Worm (Caenorhabditis elegans): ENCODE measurements around the gene Y22D7AL.15.
A peak's percentile ranks its signal among the peaks of the same experiment; 100 is the strongest.

Gene Y22D7AL.15

DNA sequence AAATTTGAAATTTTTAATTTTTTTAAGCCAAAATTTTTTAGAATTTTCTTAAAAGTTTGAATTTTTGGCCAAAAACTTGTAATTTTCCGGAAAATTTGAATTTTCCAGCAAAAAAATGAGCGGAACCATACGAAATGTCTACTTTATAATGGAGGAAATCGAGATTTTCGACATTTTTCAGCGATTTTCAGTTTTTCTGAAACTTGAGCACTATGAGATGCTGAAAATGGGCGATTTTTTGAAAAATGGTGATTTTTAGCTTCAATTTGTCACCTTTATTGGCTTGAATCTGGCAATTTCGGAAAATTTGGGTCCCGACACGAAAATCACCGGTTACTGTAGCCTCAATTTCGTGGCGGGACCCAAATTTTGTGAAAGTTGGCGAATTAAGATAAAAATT is 33.1 kb downstream of the Y22D7AL.15 start, which contains the start of gene Y22D7AL.4:
Gene Y22D7AL.4 (plus strand): TSS at position 109 of the 400 bp plus-strand sequence.
- no peak for TF ChIP-seq elt-2 (tag; optimal IDR thresholded peaks at IDR 0.05)
- TF ChIP-seq K02D7.2 (tag; optimal IDR thresholded peaks at IDR 0.05): no peak
- TF ChIP-seq che-1 (tag; optimal IDR thresholded peaks at IDR 0.05): no peak
- TF ChIP-seq fkh-6 (tag; optimal IDR thresholded peaks at IDR 0.05): no peak
- no peak for TF ChIP-seq ceh-2 (tag; optimal IDR thresholded peaks at IDR 0.05)
- TF ChIP-seq unc-86 (tag; optimal IDR thresholded peaks at IDR 0.05): no peak
- TF ChIP-seq ceh-34 (tag; optimal IDR thresholded peaks at IDR 0.05): no peak
- no peak for TF ChIP-seq ceh-31 (tag; optimal IDR thresholded peaks at IDR 0.05)
- TF ChIP-seq pag-3 (tag; optimal IDR thresholded peaks at IDR 0.05; ENCODE audit: borderline replicate concordance): no peak
- TF ChIP-seq unc-55 (GFP tag; optimal IDR thresholded peaks at IDR 0.05): no peak
- no peak for TF ChIP-seq syd-9 (tag; optimal IDR thresholded peaks at IDR 0.05)
- TF ChIP-seq sdc-2 (tag; optimal IDR thresholded peaks at IDR 0.05): no peak
- no peak for TF ChIP-seq fax-1 (tag; optimal IDR thresholded peaks at IDR 0.05)
- TF ChIP-seq dmd-4 (tag; optimal IDR thresholded peaks at IDR 0.05; ENCODE audit: borderline replicate concordance): no peak
- TF ChIP-seq ceh-30 (tag; optimal IDR thresholded peaks at IDR 0.05): no peak
- TF ChIP-seq pha-4 (tag; optimal IDR thresholded peaks at IDR 0.05): no peak
- no peak for TF ChIP-seq dve-1 (tag; optimal IDR thresholded peaks at IDR 0.05)
- no peak for TF ChIP-seq ceh-48 (tag; optimal IDR thresholded peaks at IDR 0.05)
- no peak for TF ChIP-seq Y22D7AL.16 (tag; optimal IDR thresholded peaks at IDR 0.05)

DNA sequence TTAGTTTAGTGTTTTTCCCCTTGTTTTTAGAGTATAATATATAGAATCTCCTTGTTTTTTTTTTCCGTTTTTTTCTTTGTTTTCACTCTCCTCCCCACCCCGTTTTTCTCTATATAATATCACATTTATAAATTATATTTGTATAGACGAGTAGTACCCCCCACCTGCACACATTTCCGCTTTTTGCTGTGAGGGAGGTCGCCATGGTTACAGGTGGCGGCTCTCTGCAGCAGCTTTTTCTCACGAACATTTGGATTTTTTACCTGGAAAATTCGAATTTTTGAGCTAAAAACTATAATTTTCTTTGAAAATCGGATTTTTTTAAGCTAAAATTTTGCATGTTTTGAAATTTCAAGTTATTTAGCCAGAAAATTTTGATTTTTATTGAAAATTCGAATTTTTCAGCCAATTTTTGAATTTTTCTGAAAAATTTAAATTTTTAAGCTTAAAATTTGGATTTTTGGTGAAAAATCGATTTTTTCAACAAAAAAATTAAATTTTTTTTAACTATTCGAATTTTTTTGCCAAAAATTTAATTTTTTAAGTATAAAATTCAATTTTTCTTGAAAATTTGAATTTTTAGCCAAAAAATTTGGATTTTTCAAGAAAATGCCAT is 33.9 kb downstream of the Y22D7AL.15 start:
- TF ChIP-seq ceh-19 (GFP tag; optimal IDR thresholded peaks at IDR 0.05) (no peak), ceh-31 (tag; optimal IDR thresholded peaks at IDR 0.05) (no peak), dmd-4 (tag; optimal IDR thresholded peaks at IDR 0.05; ENCODE audit: borderline replicate concordance) (no peak), eyg-1 (tag; optimal IDR thresholded peaks at IDR 0.05) (no peak), hlh-15 (tag; optimal IDR thresholded peaks at IDR 0.05) (no peak), ceh-30 (tag; optimal IDR thresholded peaks at IDR 0.05) (no peak), ceh-9 (tag; optimal IDR thresholded peaks at IDR 0.05) (no peak), sdc-2 (tag; optimal IDR thresholded peaks at IDR 0.05) (no peak), ceh-45 (GFP tag; IDR thresholded peaks at IDR 0.05) (no peak), ceh-6 (GFP tag; optimal IDR thresholded peaks at IDR 0.05) (no peak), unc-42 (tag; optimal IDR thresholded peaks at IDR 0.05) (no peak), C38D4.7 (GFP tag; optimal IDR thresholded peaks at IDR 0.05) (no peak)

DNA sequence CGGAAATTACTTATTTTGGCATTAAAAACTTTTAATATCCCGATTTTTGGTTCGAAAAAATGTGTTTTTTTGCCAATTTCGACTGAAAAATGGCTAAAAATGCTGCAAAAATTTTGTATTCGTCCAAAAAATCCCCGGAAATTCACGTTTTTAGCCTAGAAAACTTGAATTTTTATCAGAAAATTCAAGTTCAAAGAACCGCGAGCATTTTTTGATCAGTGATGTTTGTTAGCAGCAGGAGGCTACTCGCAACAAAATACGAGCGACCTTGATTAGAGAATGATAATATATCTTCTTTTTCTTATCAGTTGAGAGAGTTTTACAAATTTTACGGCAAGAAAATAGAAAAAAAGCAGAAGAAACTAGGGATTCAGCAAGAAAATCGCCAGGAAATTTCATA is 37.3 kb downstream of the Y22D7AL.15 start:
- TF ChIP-seq ahr-1 (tag; optimal IDR thresholded peaks at IDR 0.05): no peak
- peak; percentile 41 for TF ChIP-seq elt-2 (tag; optimal IDR thresholded peaks at IDR 0.05)
- no peak for TF ChIP-seq K09A11.1 (tag; optimal IDR thresholded peaks at IDR 0.05; ENCODE audit: insufficient read depth)
- TF ChIP-seq pros-1 (tag; optimal IDR thresholded peaks at IDR 0.05): no peak
- no peak for TF ChIP-seq ceh-6 (GFP tag; optimal IDR thresholded peaks at IDR 0.05)
- TF ChIP-seq C08G9.2 (tag; optimal IDR thresholded peaks at IDR 0.05): no peak
- no peak for TF ChIP-seq pha-2 (tag; optimal IDR thresholded peaks at IDR 0.05)

DNA sequence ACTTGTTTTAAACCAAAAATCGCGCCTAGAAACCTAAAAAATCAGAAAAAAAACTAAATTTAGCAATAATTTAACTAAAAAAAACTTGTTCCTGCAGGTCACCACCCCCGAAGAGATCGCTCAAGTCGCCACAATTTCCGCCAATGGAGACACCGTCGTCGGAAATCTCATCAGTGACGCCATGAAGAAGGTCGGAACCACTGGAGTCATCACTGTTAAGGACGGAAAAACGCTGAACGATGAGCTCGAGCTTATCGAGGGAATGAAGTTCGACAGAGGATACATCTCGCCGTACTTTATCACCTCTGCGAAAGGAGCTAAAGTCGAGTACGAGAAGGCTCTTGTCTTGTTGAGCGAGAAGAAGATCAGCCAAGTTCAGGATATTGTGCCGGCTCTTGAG is 38.3 kb downstream of the Y22D7AL.15 start:
- TF ChIP-seq ceh-9 (tag; optimal IDR thresholded peaks at IDR 0.05) (no peak), nfya-1 (tag; optimal IDR thresholded peaks at IDR 0.05) (no peak)

DNA sequence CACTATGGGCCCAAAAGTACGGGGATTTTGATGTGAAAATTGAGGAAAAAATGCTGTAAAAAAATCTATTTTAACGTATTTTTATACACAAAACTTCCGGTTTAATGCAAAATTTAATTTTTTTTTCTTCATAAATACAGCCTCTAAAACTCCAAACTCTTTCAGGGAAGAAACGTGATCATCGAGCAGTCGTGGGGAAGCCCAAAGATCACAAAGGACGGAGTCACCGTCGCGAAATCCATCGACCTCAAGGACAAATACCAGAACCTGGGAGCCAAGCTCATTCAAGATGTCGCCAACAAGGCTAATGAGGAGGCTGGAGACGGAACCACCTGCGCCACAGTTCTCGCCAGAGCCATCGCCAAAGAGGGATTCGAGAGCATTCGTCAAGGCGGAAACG is 39.8 kb downstream of the Y22D7AL.15 start:
- no peak for TF ChIP-seq ceh-30 (tag; optimal IDR thresholded peaks at IDR 0.05)
- TF ChIP-seq pha-2 (tag; optimal IDR thresholded peaks at IDR 0.05): no peak
- no peak for TF ChIP-seq ets-4 (tag; optimal IDR thresholded peaks at IDR 0.05)
- TF ChIP-seq sox-4 (tag; optimal IDR thresholded peaks at IDR 0.05): no peak
- TF ChIP-seq Y22D7AL.16 (tag; optimal IDR thresholded peaks at IDR 0.05): no peak
- no peak for TF ChIP-seq ceh-19 (GFP tag; optimal IDR thresholded peaks at IDR 0.05)
- no peak for TF ChIP-seq syd-9 (tag; optimal IDR thresholded peaks at IDR 0.05)
- no peak for TF ChIP-seq lin-11 (tag; optimal IDR thresholded peaks at IDR 0.05)
- no peak for TF ChIP-seq ahr-1 (tag; optimal IDR thresholded peaks at IDR 0.05)
- no peak for TF ChIP-seq lim-6 (tag; optimal IDR thresholded peaks at IDR 0.05)
- no peak for TF ChIP-seq hlh-15 (tag; optimal IDR thresholded peaks at IDR 0.05)
- TF ChIP-seq che-1 (tag; optimal IDR thresholded peaks at IDR 0.05): no peak
